Worm (Caenorhabditis elegans) whole organism, L4 larva: Measurements from ENCODE around the gene D1014.13.
A peak's percentile ranks its signal among the peaks of the same experiment; 100 is the strongest.

Source experiments
- F26F4.8 ChIP-seq: fragments of 200-800 bp; sonication (Bioruptor generic); conservative IDR thresholded peaks from 2 replicates; pipeline ENCODE4 v1.3.6; 2022; ENCODE audit warnings: missing genetic modification characterization, missing compliant biosample characterization
- F44E2.7 ChIP-seq: fragments of 200-800 bp; sonication (Bioruptor generic); IDR thresholded peaks from 2 replicates; pipeline ENCODE4 v2.1.2; 2022; ENCODE audit warnings: missing genetic modification characterization, missing compliant biosample characterization
- ceh-28 ChIP-seq: fragments of 150-350 bp; optimal IDR thresholded peaks from 2 replicates; lab custom pipeline; 2014; ENCODE audit warnings: missing biosample characterization, missing genetic modification reagents, missing genetic modification characterization
- ceh-62 ChIP-seq: sonication (generic microtip); optimal IDR thresholded peaks from 2 replicates; lab custom pipeline; 2017; ENCODE audit warnings: missing biosample characterization, missing genetic modification characterization
- ceh-82 ChIP-seq: sonication (generic microtip); optimal IDR thresholded peaks from 2 replicates; lab custom pipeline; 2017; ENCODE audit warnings: missing biosample characterization, missing genetic modification characterization
- ces-1 ChIP-seq: fragments of 150-350 bp; sonication (generic microtip); optimal IDR thresholded peaks from 4 replicates; lab custom pipeline; 2014; ENCODE audit warnings: missing biosample characterization, missing genetic modification reagents, missing genetic modification characterization
- ctbp-1 ChIP-seq: fragments of 200-800 bp; sonication (Bioruptor generic); IDR thresholded peaks from 2 replicates; pipeline ENCODE4 v1.3.6; 2022; ENCODE audit warnings: missing genetic modification reagents, missing genetic modification characterization, missing compliant biosample characterization
- daf-12 ChIP-seq: fragments of 150-350 bp; optimal IDR thresholded peaks from 2 replicates; lab custom pipeline; 2014; ENCODE audit warnings: missing biosample characterization, missing genetic modification reagents, missing genetic modification characterization
- daf-16 ChIP-seq, 3 experiments: sonication (generic microtip); optimal IDR thresholded peaks; 2 replicates each; lab custom pipeline; 2016 to 2017; ENCODE audit warnings: missing genetic modification characterization in 3 of 3, missing genetic modification reagents in 3 of 3, mild to moderate bottlenecking in 2 of 3, missing compliant biosample characterization in 2 of 3, missing biosample characterization in 1 of 3, moderate library complexity in 1 of 3
- daf-19 ChIP-seq: fragments of 200-800 bp; sonication (Bioruptor generic); conservative IDR thresholded peaks from 2 replicates; pipeline ENCODE4 v1.3.6; 2022; ENCODE audit warnings: missing genetic modification characterization, missing compliant biosample characterization
- dmd-6 ChIP-seq: fragments of 200-800 bp; sonication (Bioruptor generic); IDR thresholded peaks from 2 replicates; pipeline ENCODE4 v1.3.6; 2022; ENCODE audit warnings: missing genetic modification reagents, missing genetic modification characterization, missing compliant biosample characterization
- dmd-9 ChIP-seq: fragments of 200-800 bp; sonication (Bioruptor generic); IDR thresholded peaks from 2 replicates; pipeline ENCODE4 v1.3.6; 2022; ENCODE audit warnings: missing genetic modification reagents, missing genetic modification characterization, missing compliant biosample characterization
- dve-1 ChIP-seq: sonication (generic microtip); optimal IDR thresholded peaks from 2 replicates; lab custom pipeline; 2017; ENCODE audit warnings: antibody characterized with exemption, mild to moderate bottlenecking, missing genetic modification characterization, missing compliant biosample characterization; ENCODE audit not compliant: insufficient read depth
- egl-43 ChIP-seq: fragments of 200-800 bp; sonication (Bioruptor generic); IDR thresholded peaks from 2 replicates; pipeline ENCODE4 v1.3.6; 2022; ENCODE audit warnings: missing genetic modification reagents, missing genetic modification characterization, missing compliant biosample characterization
- fkh-10 ChIP-seq: fragments of 150-350 bp; optimal IDR thresholded peaks from 2 replicates; lab custom pipeline; 2014; ENCODE audit warnings: missing biosample characterization, missing genetic modification reagents, missing genetic modification characterization
- gei-8 ChIP-seq: fragments of 200-800 bp; sonication (Bioruptor generic); optimal IDR thresholded peaks from 2 replicates; lab custom pipeline; 2018; ENCODE audit warnings: mild to moderate bottlenecking, missing genetic modification characterization, missing compliant biosample characterization
- hlh-11 ChIP-seq: fragments of 200-800 bp; sonication (Bioruptor generic); optimal IDR thresholded peaks from 2 replicates; lab custom pipeline; 2018; ENCODE audit warnings: mild to moderate bottlenecking, missing genetic modification characterization, missing compliant biosample characterization
- lin-29 ChIP-seq: fragments of 200-800 bp; sonication (Bioruptor generic); IDR thresholded peaks from 2 replicates; pipeline ENCODE4 v1.3.6; 2022; ENCODE audit warnings: missing genetic modification reagents, missing genetic modification characterization, missing compliant biosample characterization
- lin-39 ChIP-seq: fragments of 150-350 bp; optimal IDR thresholded peaks from 2 replicates; lab custom pipeline; 2014; ENCODE audit warnings: missing biosample characterization, missing genetic modification reagents, missing genetic modification characterization
- madf-5 ChIP-seq, 2 experiments: fragments of 200-800 bp; sonication (Bioruptor generic); IDR thresholded peaks; 2 replicates each; pipeline ENCODE4 v1.3.6; 2022; ENCODE audit warnings: missing compliant biosample characterization in 2 of 2, missing genetic modification characterization in 2 of 2
- madf-9 ChIP-seq: fragments of 200-800 bp; sonication (Bioruptor generic); conservative IDR thresholded peaks from 2 replicates; pipeline ENCODE4 v1.3.6; 2022; ENCODE audit warnings: missing genetic modification reagents, missing genetic modification characterization, missing compliant biosample characterization
- mdl-1 ChIP-seq, 2 experiments: fragments of 150-350 bp in 1 of 2; sonication (generic microtip) in 1 of 2; optimal IDR thresholded peaks; 2 replicates each; lab custom pipeline; 2014 to 2017; ENCODE audit warnings: missing biosample characterization in 2 of 2, missing genetic modification characterization in 2 of 2
- mdt-29 ChIP-seq: fragments of 200-800 bp; sonication (Bioruptor generic); IDR thresholded peaks from 2 replicates; pipeline ENCODE4 v1.3.6; 2022; ENCODE audit warnings: missing genetic modification reagents, missing genetic modification characterization, missing compliant biosample characterization
- mep-1 ChIP-seq: fragments of 150-350 bp; sonication (generic microtip); optimal IDR thresholded peaks from 3 replicates; lab custom pipeline; 2014; ENCODE audit warnings: missing biosample characterization, missing genetic modification characterization
- mxl-2 ChIP-seq: fragments of 200-800 bp; sonication (Bioruptor generic); conservative IDR thresholded peaks from 2 replicates; pipeline ENCODE4 v1.3.6; 2022; ENCODE audit warnings: missing genetic modification reagents, missing genetic modification characterization, missing compliant biosample characterization
- mxl-3 ChIP-seq: fragments of 200-800 bp; sonication (Bioruptor generic); optimal IDR thresholded peaks from 2 replicates; lab custom pipeline; 2018; ENCODE audit warnings: mild to moderate bottlenecking, missing genetic modification characterization, missing compliant biosample characterization
- nhr-102 ChIP-seq: sonication (generic microtip); optimal IDR thresholded peaks from 2 replicates; lab custom pipeline; 2016; ENCODE audit warnings: mild to moderate bottlenecking, missing genetic modification characterization, moderate library complexity, missing compliant biosample characterization
- nhr-11 ChIP-seq: fragments of 150-350 bp; optimal IDR thresholded peaks from 2 replicates; lab custom pipeline; 2014; ENCODE audit warnings: missing biosample characterization, missing genetic modification characterization
- nhr-111 ChIP-seq: fragments of 200-800 bp; sonication (Bioruptor generic); optimal IDR thresholded peaks from 2 replicates; lab custom pipeline; 2018; ENCODE audit warnings: mild to moderate bottlenecking, missing genetic modification characterization, missing compliant biosample characterization
- nhr-25 ChIP-seq: sonication (generic microtip); optimal IDR thresholded peaks from 2 replicates; lab custom pipeline; 2017; ENCODE audit warnings: missing genetic modification characterization, mild to moderate bottlenecking, missing compliant biosample characterization, antibody characterized with exemption, moderate library complexity, borderline replicate concordance; ENCODE audit not compliant: insufficient read depth
- nhr-28 ChIP-seq: fragments of 150-350 bp; optimal IDR thresholded peaks from 2 replicates; lab custom pipeline; 2014; ENCODE audit warnings: missing biosample characterization, missing genetic modification characterization
- nhr-42 ChIP-seq: fragments of 200-800 bp; sonication (Bioruptor generic); IDR thresholded peaks from 2 replicates; pipeline ENCODE4 v1.3.6; 2022; ENCODE audit warnings: missing genetic modification characterization, missing compliant biosample characterization
- nhr-6 ChIP-seq: fragments of 150-350 bp; optimal IDR thresholded peaks from 2 replicates; lab custom pipeline; 2014; ENCODE audit warnings: missing biosample characterization, missing genetic modification characterization
- nhr-76 ChIP-seq: fragments of 150-350 bp; optimal IDR thresholded peaks from 2 replicates; lab custom pipeline; 2014; ENCODE audit warnings: missing biosample characterization, missing genetic modification characterization
- pqm-1 ChIP-seq: sonication (generic microtip); optimal IDR thresholded peaks from 2 replicates; lab custom pipeline; 2017; ENCODE audit warnings: missing biosample characterization, missing genetic modification characterization
- saeg-2 ChIP-seq: fragments of 200-800 bp; sonication (Bioruptor generic); IDR thresholded peaks from 2 replicates; pipeline ENCODE4 v1.3.6; 2022; ENCODE audit warnings: missing genetic modification reagents, missing genetic modification characterization, missing compliant biosample characterization
- set-16 ChIP-seq: fragments of 200-800 bp; sonication (Bioruptor generic); IDR thresholded peaks from 2 replicates; pipeline ENCODE4 v1.3.6; 2022; ENCODE audit warnings: missing genetic modification reagents, missing genetic modification characterization, missing compliant biosample characterization
- skn-1 ChIP-seq: fragments of 150-350 bp; optimal IDR thresholded peaks from 2 replicates; lab custom pipeline; 2014; ENCODE audit warnings: missing biosample characterization, missing genetic modification characterization
- tag-97 ChIP-seq: fragments of 200-800 bp; sonication (Bioruptor generic); IDR thresholded peaks from 2 replicates; pipeline ENCODE4 v1.3.6; 2022; ENCODE audit warnings: missing genetic modification characterization, missing compliant biosample characterization
- unc-62 ChIP-seq, 3 experiments: fragments of 150-350 bp in 1 of 3; sonication (generic microtip); optimal IDR thresholded peaks in 2 of 3; peaks in 1 of 3; 1 replicate in 1 of 3; 2 replicates in 2 of 3; lab custom pipeline; 2014 to 2017; ENCODE audit warnings: missing biosample characterization in 3 of 3, missing genetic modification characterization in 3 of 3, missing genetic modification reagents in 3 of 3, missing genotype in 1 of 3
- zfp-2 ChIP-seq: sonication (generic microtip); optimal IDR thresholded peaks from 2 replicates; lab custom pipeline; 2016; ENCODE audit warnings: mild to moderate bottlenecking, missing genetic modification characterization, missing compliant biosample characterization
- zfp-3 ChIP-seq: fragments of 200-800 bp; sonication (Bioruptor generic); conservative IDR thresholded peaks from 2 replicates; pipeline ENCODE4 v1.3.6; 2022; ENCODE audit warnings: missing genetic modification reagents, missing genetic modification characterization, missing compliant biosample characterization
- ztf-11 ChIP-seq: fragments of 150-350 bp; optimal IDR thresholded peaks from 2 replicates; lab custom pipeline; 2014; ENCODE audit warnings: missing biosample characterization, missing genetic modification characterization

D1014.13 gene

ce11 chrV:8143605-8144004 lies 1.8 kb upstream of the D1014.13 start, which contains the start of gene D1014.2:
Gene D1014.2, plus strand, starts transcription at chrV:8143905.
- no peak for TF ChIP-seq skn-1 (tag; lab: Kevin White, UChicago)

ce11 chrV:8144515-8144914 lies 914 bp upstream of the D1014.13 start:
- TF ChIP-seq nhr-25 (tag; lab: Kevin White, UChicago) (no peak), mxl-3 (GFP tag; lab: Kevin White, UChicago) (no peak), fkh-10 (GFP tag; lab: Kevin White, UChicago) (no peak), ceh-82 (tag; lab: Kevin White, UChicago) (no peak), ctbp-1 (no peak), unc-62 (GFP tag; optimal IDR thresholded peaks at IDR 0.05 in 1 of 2; lab: Kevin White, UChicago) (peak in 1 of 2 experiments; percentile 95), unc-62 (tag; optimal IDR thresholded peaks at IDR 0.05; lab: Kevin White, UChicago) (no peak), ztf-11 (no peak)

ce11 chrV:8155743-8156142 lies 10.3 kb downstream of the D1014.13 start:
- TF ChIP-seq mxl-2 (GFP tag; lab: Robert Waterston, UW) (no peak), daf-12 (tag; lab: Kevin White, UChicago) (no peak), F26F4.8 (GFP tag; lab: Robert Waterston, UW) (no peak), F44E2.7 (no peak), nhr-25 (tag; lab: Kevin White, UChicago) (no peak), ces-1 (GFP tag; lab: Kevin White, UChicago) (no peak), set-16 (GFP tag; lab: Robert Waterston, UW) (no peak), tag-97 (GFP tag; lab: Robert Waterston, UW) (no peak), zfp-3 (GFP tag; lab: Robert Waterston, UW) (no peak), nhr-76 (tag; lab: Kevin White, UChicago) (no peak), saeg-2 (no peak), daf-19 (GFP tag; lab: Robert Waterston, UW) (no peak), madf-9 (GFP tag; lab: Robert Waterston, UW) (no peak), skn-1 (tag; lab: Kevin White, UChicago) (no peak), hlh-11 (tag; lab: Kevin White, UChicago) (no peak), nhr-102 (tag; lab: Kevin White, UChicago) (no peak), mdt-29 (GFP tag; lab: Robert Waterston, UW) (no peak)

- TF ChIP-seq nhr-111 (GFP tag; lab: Kevin White, UChicago) (no peak), lin-39 (tag; lab: Kevin White, UChicago) (no peak), nhr-11 (tag; lab: Kevin White, UChicago) (no peak), egl-43 (GFP tag; lab: Robert Waterston, UW) (no peak), nhr-6 (tag; lab: Kevin White, UChicago) (no peak), saeg-2 (no peak), set-16 (GFP tag; lab: Robert Waterston, UW) (no peak), lin-29 (GFP tag; lab: Robert Waterston, UW) (no peak)
Measured at ce11 chrV:8157446-8157845, 12.0 kb downstream of the D1014.13 start, which contains the start of gene sul-2. Gene sul-2, plus strand, starts transcription at chrV:8157746.

ce11 chrV:8159629-8160028 lies 14.2 kb downstream of the D1014.13 start, which contains the start of gene F20D6.6:
Gene F20D6.6, plus strand, starts transcription at chrV:8159929.
- no peak for TF ChIP-seq zfp-2 (tag; lab: Kevin White, UChicago)
- TF ChIP-seq nhr-42 (GFP tag; lab: Robert Waterston, UW): no peak
- TF ChIP-seq F44E2.7: no peak
- TF ChIP-seq nhr-28 (tag; lab: Kevin White, UChicago): no peak
- no peak for TF ChIP-seq pqm-1 (tag; lab: Kevin White, UChicago)
- TF ChIP-seq dmd-6 (GFP tag; lab: Robert Waterston, UW): no peak
- no peak for TF ChIP-seq ctbp-1
- no peak for TF ChIP-seq mdl-1 (tag; optimal IDR thresholded peaks at IDR 0.05; lab: Kevin White, UChicago)
- TF ChIP-seq daf-16 (GFP tag; optimal IDR thresholded peaks at IDR 0.05; lab: Kevin White, UChicago): no peak
- no peak for TF ChIP-seq daf-16 (tag; optimal IDR thresholded peaks at IDR 0.05; lab: Kevin White, UChicago)
- no peak for TF ChIP-seq dve-1 (tag; lab: Kevin White, UChicago)
- no peak for TF ChIP-seq ceh-62 (tag; lab: Kevin White, UChicago)
- no peak for TF ChIP-seq daf-19 (GFP tag; lab: Robert Waterston, UW)
- TF ChIP-seq ceh-28 (tag; lab: Kevin White, UChicago): no peak
- no peak for TF ChIP-seq madf-5 (GFP tag; IDR thresholded peaks at IDR 0.05; lab: Robert Waterston, UW)
- no peak for TF ChIP-seq mep-1 (tag; lab: Kevin White, UChicago)
- no peak for TF ChIP-seq dmd-9 (GFP tag; lab: Robert Waterston, UW)
- no peak for TF ChIP-seq gei-8 (GFP tag; lab: Kevin White, UChicago)
